Worm (Caenorhabditis elegans): ENCODE data around the gene arrd-25.

ce11 chrX:14028492-14028891 lies 5.1 kb upstream of the arrd-25 start:
- no peak for TF ChIP-seq hlh-15 (tag; optimal IDR thresholded peaks at IDR 0.05)
- TF ChIP-seq ceh-9 (tag; optimal IDR thresholded peaks at IDR 0.05), result no peak
- no peak for TF ChIP-seq nhr-11 (tag; optimal IDR thresholded peaks at IDR 0.05)

All from whole organism, late embryonic.